Fruit fly (Drosophila melanogaster): Measurements from ENCODE around the gene bigmax.

bigmax gene

dm6 chr3R:27263434-27264215 is 24.7 kb downstream of the bigmax start, which contains the start of gene woc (continued):
- TF ChIP-seq sob (GFP tag; IDR thresholded peaks at IDR 0.05) (peak; percentile 19; the same call in 1 of the 2 replicates), CG3726 (GFP tag; IDR thresholded peaks at IDR 0.05) (peak; percentile 55; the same call in 1 of the 3 replicates), tll (GFP tag; optimal IDR thresholded peaks at IDR 0.05) (peak in 1 of 2 experiments; percentile 12), kni (GFP tag; optimal IDR thresholded peaks at IDR 0.05) (no peak), CG33557 (GFP tag; optimal IDR thresholded peaks at IDR 0.05) (no peak), CG15073 (GFP tag; optimal IDR thresholded peaks at IDR 0.05) (no peak), CG4820 (GFP tag; optimal IDR thresholded peaks at IDR 0.05) (no peak), CG43689 (GFP tag; IDR thresholded peaks at IDR 0.05) (no peak), Lpt (GFP tag; optimal IDR thresholded peaks at IDR 0.05) (no peak), CG18599 (GFP tag; optimal IDR thresholded peaks at IDR 0.05) (peak; percentile 66), CG11504 (tag; optimal IDR thresholded peaks at IDR 0.05) (no peak), disco-r (GFP tag; optimal IDR thresholded peaks at IDR 0.05) (peak; percentile 4), Max (GFP tag; optimal IDR thresholded peaks at IDR 0.05) (peak; percentile 48), vvl (GFP tag; IDR thresholded peaks at IDR 0.05) (peak; percentile 45), zen2 (GFP tag; IDR thresholded peaks at IDR 0.05; ENCODE audit: partially characterized antibody) (peak; percentile 95), H15 (GFP tag; IDR thresholded peaks at IDR 0.05) (no peak), esg (GFP tag; conservative IDR thresholded peaks at IDR 0.05) (peak; percentile 34; the same call in 1 of the 2 replicates), zf30C (GFP tag; optimal IDR thresholded peaks at IDR 0.05) (peak; percentile 90), bab2 (GFP tag; optimal IDR thresholded peaks at IDR 0.05) (peak; percentile 46), Side (GFP tag; optimal IDR thresholded peaks at IDR 0.05) (peak; percentile 65), btn (GFP tag; optimal IDR thresholded peaks at IDR 0.05) (no peak), otp (GFP tag; IDR thresholded peaks at IDR 0.05) (no peak; the same call in 2 of the 3 replicates), CG7786 (GFP tag; optimal IDR thresholded peaks at IDR 0.05) (peak; percentile 65), en (GFP tag; optimal IDR thresholded peaks at IDR 0.05) (no peak), sqz (GFP tag; optimal IDR thresholded peaks at IDR 0.05) (peak; percentile 87), chinmo (GFP tag; IDR thresholded peaks at IDR 0.05; ENCODE audit: partially characterized antibody) (peak; percentile 96), CG3847 (GFP tag; IDR thresholded peaks at IDR 0.05) (peak; percentile 41; the same call in 1 of the 2 replicates), schlank (tag; optimal IDR thresholded peaks at IDR 0.05) (no peak), Ets97D (GFP tag; optimal IDR thresholded peaks at IDR 0.05) (peak; percentile 76), Tbp (GFP tag; optimal IDR thresholded peaks at IDR 0.05) (no peak), Usf (GFP tag; optimal IDR thresholded peaks at IDR 0.05) (no peak), CG14860 (GFP tag; IDR thresholded peaks at IDR 0.05; ENCODE audit: partially characterized antibody) (peak; percentile 74), Dfd (GFP tag; optimal IDR thresholded peaks at IDR 0.05) (no peak), Rfx (GFP tag; IDR thresholded peaks at IDR 0.05) (peak; percentile 63), Pdp1 (GFP tag; optimal IDR thresholded peaks at IDR 0.05) (peak; percentile 48 to 51), ems (GFP tag; optimal IDR thresholded peaks at IDR 0.05) (no peak), CG5180 (GFP tag; optimal IDR thresholded peaks at IDR 0.05) (no peak), CG7963 (GFP tag; IDR thresholded peaks at IDR 0.05; ENCODE audit: partially characterized antibody) (peak; percentile 82), inv (GFP tag; IDR thresholded peaks at IDR 0.05; ENCODE audit: partially characterized antibody) (peak; percentile 49), Atf6 (GFP tag; IDR thresholded peaks at IDR 0.05) (peak; percentile 60; the same call in 1 of the 2 replicates), CG10565 (GFP tag; optimal IDR thresholded peaks at IDR 0.05) (no peak), Hr78 (GFP tag; optimal IDR thresholded peaks at IDR 0.05) (no peak), Xrp1 (GFP tag; IDR thresholded peaks at IDR 0.05) (no peak), usp (GFP tag; optimal IDR thresholded peaks at IDR 0.05) (no peak), sd (tag; optimal IDR thresholded peaks at IDR 0.05) (no peak), MTF-1 (GFP tag; optimal IDR thresholded peaks at IDR 0.05; ENCODE audit: borderline replicate concordance) (no peak), shn (GFP tag; optimal IDR thresholded peaks at IDR 0.05) (peak; percentile 44), CG42726 (GFP tag; IDR thresholded peaks at IDR 0.05; ENCODE audit: partially characterized antibody) (peak; percentile 74; the same call in 1 of the 2 replicates)

Measured in whole organism, embryonic.